Fruit fly (Drosophila melanogaster) S2 (cell line): ENCODE measurements around the gene shakB.

ENCODE experiments used
- CG8478 ChIP-seq: fragments of >200 bp; optimal IDR thresholded peaks from 2 replicates; lab custom pipeline; 2018
- CTCF ChIP-seq, 2 experiments: fragments of >200 bp; optimal IDR thresholded peaks; 2 replicates each; lab custom pipeline; 2018

Gene shakB

dm6 chrX:20776281-20776680 lies 150.6 kb downstream of the shakB start:
- no peak for TF ChIP-seq CG8478 (lab: Kevin White, UChicago)
- no peak for TF ChIP-seq CTCF (optimal IDR thresholded peaks at IDR 0.05; lab: Kevin White, UChicago)

- TF ChIP-seq CG8478 (lab: Kevin White, UChicago), result no peak
- peak; percentile 99 for TF ChIP-seq CTCF (optimal IDR thresholded peaks at IDR 0.05; lab: Kevin White, UChicago)
Measured at dm6 chrX:20760444-20760843, 166.4 kb downstream of the shakB start.

- TF ChIP-seq CTCF (optimal IDR thresholded peaks at IDR 0.05; lab: Kevin White, UChicago), result no peak
Measured at dm6 chrX:20756938-20757337, 169.9 kb downstream of the shakB start.

dm6 chrX:20756447-20756846 lies 170.4 kb downstream of the shakB start:
- TF ChIP-seq CTCF (optimal IDR thresholded peaks at IDR 0.05; lab: Kevin White, UChicago), result no peak
- TF ChIP-seq CG8478 (lab: Kevin White, UChicago), result no peak

dm6 chrX:20753124-20753523 lies 173.7 kb downstream of the shakB start:
- TF ChIP-seq CTCF (optimal IDR thresholded peaks at IDR 0.05; lab: Kevin White, UChicago), result no peak
- TF ChIP-seq CG8478 (lab: Kevin White, UChicago), result no peak

dm6 chrX:20745865-20746264 lies 181.0 kb downstream of the shakB start, which contains the start of gene CG15452:
TSS of gene CG15452 (minus strand) at chrX:20745965.
- TF ChIP-seq CTCF (optimal IDR thresholded peaks at IDR 0.05; lab: Kevin White, UChicago) (no peak), CG8478 (lab: Kevin White, UChicago) (no peak)

dm6 chrX:20739581-20739980 lies 187.3 kb downstream of the shakB start:
- TF ChIP-seq CTCF (optimal IDR thresholded peaks at IDR 0.05; lab: Kevin White, UChicago), result no peak
- no peak for TF ChIP-seq CG8478 (lab: Kevin White, UChicago)

dm6 chrX:20735910-20736483 lies 190.9 kb downstream of the shakB start, which contains the start of gene CG1324:
TSS of gene CG1324 (minus strand) at chrX:20735960.
- TF ChIP-seq CG8478 (lab: Kevin White, UChicago) (no peak), CTCF (optimal IDR thresholded peaks at IDR 0.05; lab: Kevin White, UChicago) (no peak)

dm6 chrX:20731492-20731891 lies 195.4 kb downstream of the shakB start:
- TF ChIP-seq CTCF (optimal IDR thresholded peaks at IDR 0.05; lab: Kevin White, UChicago) (no peak), CG8478 (lab: Kevin White, UChicago) (no peak)

- TF ChIP-seq CTCF (optimal IDR thresholded peaks at IDR 0.05; lab: Kevin White, UChicago), result no peak
- no peak for TF ChIP-seq CG8478 (lab: Kevin White, UChicago)
Measured at dm6 chrX:20728591-20728990, 198.3 kb downstream of the shakB start.

- TF ChIP-seq CTCF (optimal IDR thresholded peaks at IDR 0.05; lab: Kevin White, UChicago) (no peak), CG8478 (lab: Kevin White, UChicago) (no peak)
Measured at dm6 chrX:20724475-20724874, 202.4 kb downstream of the shakB start.

dm6 chrX:20723207-20723606 lies 203.6 kb downstream of the shakB start:
- TF ChIP-seq CTCF (optimal IDR thresholded peaks at IDR 0.05; lab: Kevin White, UChicago) (no peak), CG8478 (lab: Kevin White, UChicago) (no peak)

dm6 chrX:20721724-20722344 lies 205.0 kb downstream of the shakB start:
- TF ChIP-seq CG8478 (lab: Kevin White, UChicago), result no peak
- no peak for TF ChIP-seq CTCF (optimal IDR thresholded peaks at IDR 0.05; lab: Kevin White, UChicago)

dm6 chrX:20717461-20717860 lies 209.4 kb downstream of the shakB start:
- TF ChIP-seq CTCF (optimal IDR thresholded peaks at IDR 0.05; lab: Kevin White, UChicago) (no peak), CG8478 (lab: Kevin White, UChicago) (no peak)

- TF ChIP-seq CTCF (optimal IDR thresholded peaks at IDR 0.05; lab: Kevin White, UChicago) (no peak), CG8478 (lab: Kevin White, UChicago) (no peak)
Measured at dm6 chrX:20713317-20713716, 213.5 kb downstream of the shakB start.
